Comparison of ENCODE assay signal across 3 fruit fly cellular contexts in the genomic region with DNA sequence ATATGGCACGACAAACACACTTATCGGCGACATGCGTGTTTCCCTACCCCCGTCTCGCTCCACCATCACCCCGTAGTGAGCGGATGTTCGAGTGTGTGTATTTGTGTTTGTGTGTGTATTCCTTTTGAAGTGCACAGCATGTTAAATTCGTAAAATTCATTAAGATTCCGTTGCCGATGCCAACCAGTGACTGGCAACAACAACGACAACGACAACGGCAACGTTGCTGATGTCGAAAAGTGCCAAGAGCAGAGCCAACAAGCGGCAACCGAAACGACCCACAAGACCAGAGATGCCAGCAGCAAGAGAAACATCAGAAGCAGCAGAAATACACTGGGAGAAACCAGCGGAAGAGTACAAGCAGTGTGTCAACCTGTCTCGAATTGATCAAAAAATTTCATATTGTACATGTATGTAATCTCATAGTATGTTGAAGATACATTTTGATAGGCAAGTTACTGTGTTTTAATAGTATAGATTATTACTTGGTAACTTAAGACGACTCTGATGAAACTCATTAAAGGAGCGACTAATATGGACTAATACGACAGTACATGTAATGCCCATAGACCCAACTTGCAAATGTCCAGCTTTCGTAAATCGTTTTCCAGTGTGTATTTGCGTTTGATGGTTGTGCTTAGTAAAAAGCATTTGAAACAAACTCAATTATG.
TF ChIP-seq lines count a peak whose summit lies in the region.

No protein-coding gene starts in this region.

TF ChIP-seq in whole organism, embryonic, 481 proteins besides CTCF, POLR2A, EP300 and RAD21 (continued from another document and continues in another):
- no peak for TF ChIP-seq sc (optimal IDR thresholded peaks at IDR 0.05; lab: Kevin White, UChicago)
- TF ChIP-seq sc (GFP tag; optimal IDR thresholded peaks at IDR 0.05; lab: Kevin White, UChicago): no peak
- TF ChIP-seq CG15011 (GFP tag; optimal IDR thresholded peaks at IDR 0.05; lab: Kevin White, UChicago): peak; percentile 6
- no peak; the same call in 2 of the 3 replicates for TF ChIP-seq CG14050 (GFP tag; IDR thresholded peaks at IDR 0.05; lab: Robert Waterston, UW)
- peak; percentile 79 for TF ChIP-seq twi (tag; optimal IDR thresholded peaks at IDR 0.05; lab: Kevin White, UChicago)
- no peak for TF ChIP-seq gsb (GFP tag; IDR thresholded peaks at IDR 0.05; lab: Robert Waterston, UW)
- TF ChIP-seq CG14441 (GFP tag; IDR thresholded peaks at IDR 0.05; lab: Robert Waterston, UW): no peak
- no peak for TF ChIP-seq Deaf1 (tag; optimal IDR thresholded peaks at IDR 0.05; lab: Kevin White, UChicago)
- no peak for TF ChIP-seq insv (GFP tag; optimal IDR thresholded peaks at IDR 0.05; lab: Kevin White, UChicago)
- TF ChIP-seq CG12104 (GFP tag; optimal IDR thresholded peaks at IDR 0.05; lab: Kevin White, UChicago): peak; percentile 21
- TF ChIP-seq pzg (GFP tag; optimal IDR thresholded peaks at IDR 0.05; lab: Kevin White, UChicago): no peak
- TF ChIP-seq PHDP (tag; optimal IDR thresholded peaks at IDR 0.05; lab: Kevin White, UChicago): peak; percentile 7
- TF ChIP-seq Mes4 (GFP tag; optimal IDR thresholded peaks at IDR 0.05; lab: Kevin White, UChicago): no peak
- peak; percentile 11 for TF ChIP-seq Myb (GFP tag; optimal IDR thresholded peaks at IDR 0.05; lab: Kevin White, UChicago)
- TF ChIP-seq zfh2 (GFP tag; optimal IDR thresholded peaks at IDR 0.05; lab: Kevin White, UChicago): no peak
- no peak for TF ChIP-seq CG7357 (GFP tag; IDR thresholded peaks at IDR 0.05; lab: Robert Waterston, UW)
- no peak for TF ChIP-seq gcm2 (GFP tag; optimal IDR thresholded peaks at IDR 0.05; lab: Kevin White, UChicago)
- no peak for TF ChIP-seq CG6813 (GFP tag; optimal IDR thresholded peaks at IDR 0.05; lab: Kevin White, UChicago)
- TF ChIP-seq HmgZ (tag; optimal IDR thresholded peaks at IDR 0.05; lab: Kevin White, UChicago): no peak
- peak; percentile 30 for TF ChIP-seq CG18764 (GFP tag; optimal IDR thresholded peaks at IDR 0.05; lab: Kevin White, UChicago)
- TF ChIP-seq Nf-YA (GFP tag; IDR thresholded peaks at IDR 0.05; lab: Robert Waterston, UW): no peak
- TF ChIP-seq NFAT (GFP tag; IDR thresholded peaks at IDR 0.05; lab: Robert Waterston, UW): no peak
- TF ChIP-seq trem (tag; optimal IDR thresholded peaks at IDR 0.05; lab: Kevin White, UChicago): peak; percentile 45
- TF ChIP-seq gem (tag; optimal IDR thresholded peaks at IDR 0.05; lab: Kevin White, UChicago): peak; percentile 70
- TF ChIP-seq CG1602 (GFP tag; optimal IDR thresholded peaks at IDR 0.05; lab: Kevin White, UChicago): peak; percentile 45
- TF ChIP-seq hkb (optimal IDR thresholded peaks at IDR 0.05; lab: Kevin White, UChicago): no peak
- TF ChIP-seq hkb (GFP tag; IDR thresholded peaks at IDR 0.05; lab: Robert Waterston, UW): 0 out of 2 replicates have a peak, but pooled peaks have one; percentile 23
- peak; percentile 82 for TF ChIP-seq kni (GFP tag; optimal IDR thresholded peaks at IDR 0.05; lab: Kevin White, UChicago)
- no peak for TF ChIP-seq Doc2 (GFP tag; IDR thresholded peaks at IDR 0.05; lab: Robert Waterston, UW)
- TF ChIP-seq danr (GFP tag; IDR thresholded peaks at IDR 0.05; lab: Robert Waterston, UW): no peak
- no peak for TF ChIP-seq CG31224 (GFP tag; IDR thresholded peaks at IDR 0.05; lab: Robert Waterston, UW)
- no peak for TF ChIP-seq HLHmδ (GFP tag; optimal IDR thresholded peaks at IDR 0.05; lab: Kevin White, UChicago)
- TF ChIP-seq h (optimal IDR thresholded peaks at IDR 0.05; lab: Kevin White, UChicago): no peak
- no peak for TF ChIP-seq CG15514 (GFP tag; optimal IDR thresholded peaks at IDR 0.05; lab: Kevin White, UChicago)
- TF ChIP-seq bowl (GFP tag; IDR thresholded peaks at IDR 0.05; lab: Robert Waterston, UW): no peak
- no peak for TF ChIP-seq gt (GFP tag; IDR thresholded peaks at IDR 0.05; lab: Robert Waterston, UW)
- no peak for TF ChIP-seq CG4730 (GFP tag; IDR thresholded peaks at IDR 0.05; lab: Robert Waterston, UW)
- no peak for TF ChIP-seq CG18011 (GFP tag; optimal IDR thresholded peaks at IDR 0.05; lab: Kevin White, UChicago)
- TF ChIP-seq E2f1 (GFP tag; IDR thresholded peaks at IDR 0.05; lab: Robert Waterston, UW): no peak
- TF ChIP-seq Neu2 (GFP tag; optimal IDR thresholded peaks at IDR 0.05; lab: Kevin White, UChicago; ENCODE audit: borderline replicate concordance): peak; percentile 29
- TF ChIP-seq bbx (GFP tag; IDR thresholded peaks at IDR 0.05; lab: Robert Waterston, UW; ENCODE audit: partially characterized antibody): no peak
- TF ChIP-seq CG3847 (GFP tag; IDR thresholded peaks at IDR 0.05; lab: Robert Waterston, UW): no peak
- TF ChIP-seq Abd-B (GFP tag; optimal IDR thresholded peaks at IDR 0.05; lab: Kevin White, UChicago): peak; percentile 17

TF ChIP-seq in whole organism, prepupa, 60 proteins besides CTCF, POLR2A, EP300 and RAD21 (continued from another document):
- no peak for TF ChIP-seq Gug (GFP tag; IDR thresholded peaks at IDR 0.05; lab: Robert Waterston, UW)
- TF ChIP-seq fd85E (GFP tag; optimal IDR thresholded peaks at IDR 0.05; lab: Kevin White, UChicago): no peak
- peak; percentile 85 for TF ChIP-seq Smox (GFP tag; optimal IDR thresholded peaks at IDR 0.05; lab: Kevin White, UChicago)
- TF ChIP-seq salr (GFP tag; optimal IDR thresholded peaks at IDR 0.05; lab: Kevin White, UChicago): peak in 1 of 2 experiments; percentile 87
- peak; percentile 61 for TF ChIP-seq vri (GFP tag; optimal IDR thresholded peaks at IDR 0.05; lab: Kevin White, UChicago)
- peak; percentile 73 for TF ChIP-seq CG15336 (GFP tag; IDR thresholded peaks at IDR 0.05; lab: Robert Waterston, UW)
- peak; percentile 82 for TF ChIP-seq Eip75B (GFP tag; optimal IDR thresholded peaks at IDR 0.05; lab: Kevin White, UChicago)
- peak; percentile 83 for TF ChIP-seq OdsH (GFP tag; optimal IDR thresholded peaks at IDR 0.05; lab: Kevin White, UChicago)
- peak; percentile 88 for TF ChIP-seq Hr4 (GFP tag; optimal IDR thresholded peaks at IDR 0.05; lab: Kevin White, UChicago)
- peak; percentile 89 for TF ChIP-seq lz (GFP tag; optimal IDR thresholded peaks at IDR 0.05; lab: Kevin White, UChicago)
- TF ChIP-seq acj6 (GFP tag; optimal IDR thresholded peaks at IDR 0.05; lab: Kevin White, UChicago): peak; percentile 85
- TF ChIP-seq CG8119 (GFP tag; IDR thresholded peaks at IDR 0.05; lab: Robert Waterston, UW): peak; percentile 76
- TF ChIP-seq net (GFP tag; optimal IDR thresholded peaks at IDR 0.05; lab: Kevin White, UChicago): peak; percentile 76
- no peak for TF ChIP-seq Hr38 (GFP tag; optimal IDR thresholded peaks at IDR 0.05; lab: Kevin White, UChicago)
- TF ChIP-seq ss (GFP tag; optimal IDR thresholded peaks at IDR 0.05; lab: Kevin White, UChicago): peak; percentile 53 to 99
- TF ChIP-seq CG11902 (GFP tag; optimal IDR thresholded peaks at IDR 0.05; lab: Kevin White, UChicago): peak; percentile 75
- peak; percentile 82 for TF ChIP-seq CG3919 (GFP tag; optimal IDR thresholded peaks at IDR 0.05; lab: Kevin White, UChicago)
- TF ChIP-seq Lpt (GFP tag; optimal IDR thresholded peaks at IDR 0.05; lab: Kevin White, UChicago): peak; percentile 68
- peak; percentile 88 for TF ChIP-seq Met (GFP tag; optimal IDR thresholded peaks at IDR 0.05; lab: Kevin White, UChicago)
- no peak for TF ChIP-seq fkh (GFP tag; optimal IDR thresholded peaks at IDR 0.05; lab: Kevin White, UChicago)
- TF ChIP-seq fd59A (GFP tag; optimal IDR thresholded peaks at IDR 0.05; lab: Kevin White, UChicago): peak; percentile 78
- peak; percentile 44 for TF ChIP-seq Blimp-1 (GFP tag; optimal IDR thresholded peaks at IDR 0.05; lab: Kevin White, UChicago)
- TF ChIP-seq CG11762 (GFP tag; optimal IDR thresholded peaks at IDR 0.05; lab: Kevin White, UChicago; ENCODE audit: insufficient read depth): peak; percentile 76
- TF ChIP-seq CG4318 (GFP tag; optimal IDR thresholded peaks at IDR 0.05; lab: Kevin White, UChicago): peak; percentile 83
- TF ChIP-seq CG10669 (GFP tag; optimal IDR thresholded peaks at IDR 0.05; lab: Kevin White, UChicago): peak; percentile 77
- TF ChIP-seq CG16779 (tag; optimal IDR thresholded peaks at IDR 0.05; lab: Kevin White, UChicago): peak; percentile 61
- TF ChIP-seq pdm3 (GFP tag; optimal IDR thresholded peaks at IDR 0.05; lab: Kevin White, UChicago): peak; percentile 83
- TF ChIP-seq CG6808 (GFP tag; optimal IDR thresholded peaks at IDR 0.05; lab: Kevin White, UChicago): peak; percentile 73
- TF ChIP-seq spab (GFP tag; optimal IDR thresholded peaks at IDR 0.05; lab: Kevin White, UChicago): peak; percentile 81
- peak; percentile 59 for TF ChIP-seq dac (GFP tag; optimal IDR thresholded peaks at IDR 0.05; lab: Kevin White, UChicago)
- TF ChIP-seq CG31627 (GFP tag; optimal IDR thresholded peaks at IDR 0.05; lab: Kevin White, UChicago): peak; percentile 90
- TF ChIP-seq Ets21C (GFP tag; optimal IDR thresholded peaks at IDR 0.05; lab: Kevin White, UChicago): peak; percentile 85
- peak; percentile 75 for TF ChIP-seq Sox15 (GFP tag; optimal IDR thresholded peaks at IDR 0.05; lab: Kevin White, UChicago)
- TF ChIP-seq achi (GFP tag; optimal IDR thresholded peaks at IDR 0.05; lab: Kevin White, UChicago): peak; percentile 79
- TF ChIP-seq Hr39 (GFP tag; optimal IDR thresholded peaks at IDR 0.05; lab: Kevin White, UChicago): peak; percentile 89
- TF ChIP-seq esn (GFP tag; optimal IDR thresholded peaks at IDR 0.05; lab: Kevin White, UChicago): peak; percentile 91
- peak; percentile 98 for TF ChIP-seq Eip78C (GFP tag; lab: Kevin White, UChicago)
- TF ChIP-seq svp (GFP tag; lab: Kevin White, UChicago): peak; percentile 95
- TF ChIP-seq CG34406 (GFP tag; optimal IDR thresholded peaks at IDR 0.05; lab: Kevin White, UChicago): peak; percentile 80
- peak; percentile 80 for TF ChIP-seq CG6792 (GFP tag; optimal IDR thresholded peaks at IDR 0.05; lab: Kevin White, UChicago)

TF ChIP-seq in whole organism, wandering third instar larva, 38 proteins besides CTCF, POLR2A, EP300 and RAD21 (continued from another document):
- TF ChIP-seq h (GFP tag; optimal IDR thresholded peaks at IDR 0.05; lab: Kevin White, UChicago) (peak; percentile 85), sage (GFP tag; optimal IDR thresholded peaks at IDR 0.05; lab: Kevin White, UChicago) (no peak), pan (optimal IDR thresholded peaks at IDR 0.05; lab: Kevin White, UChicago) (no peak), CrebA (GFP tag; optimal IDR thresholded peaks at IDR 0.05; lab: Kevin White, UChicago; ENCODE audit: borderline replicate concordance) (no peak), Hr83 (GFP tag; optimal IDR thresholded peaks at IDR 0.05; lab: Kevin White, UChicago; ENCODE audit: poor library complexity, severe bottlenecking) (no peak), ey (GFP tag; optimal IDR thresholded peaks at IDR 0.05; lab: Kevin White, UChicago) (peak; percentile 84), Mio (GFP tag; optimal IDR thresholded peaks at IDR 0.05; lab: Kevin White, UChicago) (no peak), CG32264 (GFP tag; optimal IDR thresholded peaks at IDR 0.05; lab: Kevin White, UChicago) (no peak), dsf (GFP tag; optimal IDR thresholded peaks at IDR 0.05; lab: Kevin White, UChicago; ENCODE audit: borderline replicate concordance) (no peak), Vsx2 (GFP tag; optimal IDR thresholded peaks at IDR 0.05; lab: Kevin White, UChicago; ENCODE audit: partially characterized antibody) (peak; percentile 49), woc (GFP tag; optimal IDR thresholded peaks at IDR 0.05; lab: Kevin White, UChicago) (peak; percentile 65), HLH106 (tag; optimal IDR thresholded peaks at IDR 0.05; lab: Kevin White, UChicago) (peak; percentile 63), Abd-B (GFP tag; optimal IDR thresholded peaks at IDR 0.05; lab: Kevin White, UChicago) (no peak)
